Fruit fly (Drosophila melanogaster): ENCODE results near the gene CG13643.

dm6 chr3R:24922270-24922669 lies 16.5 kb upstream of the CG13643 start, which contains the start of gene Mink:
- TF ChIP-seq Hr78 (GFP tag; optimal IDR thresholded peaks at IDR 0.05) (no peak), Xrp1 (GFP tag; IDR thresholded peaks at IDR 0.05) (no peak), disco-r (GFP tag; optimal IDR thresholded peaks at IDR 0.05) (no peak), CG12219 (GFP tag; optimal IDR thresholded peaks at IDR 0.05) (no peak), CG2116 (GFP tag; optimal IDR thresholded peaks at IDR 0.05) (peak; percentile 48), Max (GFP tag; optimal IDR thresholded peaks at IDR 0.05) (no peak), CG11093 (GFP tag; IDR thresholded peaks at IDR 0.05) (no peak), Med (GFP tag) (no peak), fd102C (GFP tag; optimal IDR thresholded peaks at IDR 0.05) (no peak), CG6683 (GFP tag; optimal IDR thresholded peaks at IDR 0.05) (no peak)
